Worm (Caenorhabditis elegans) whole organism, L2 larva: ENCODE results near the gene ZK1086.2.

Experiments used
- ZK546.5 ChIP-seq: sonication (generic microtip); optimal IDR thresholded peaks from 2 replicates; lab custom pipeline; 2017; ENCODE audit warnings: missing biosample characterization, missing genetic modification characterization
- aly-2 ChIP-seq: fragments of 150-350 bp; optimal IDR thresholded peaks from 2 replicates; lab custom pipeline; 2014; ENCODE audit warnings: missing biosample characterization, missing genetic modification characterization
- ceh-82 ChIP-seq: fragments of 150-350 bp; optimal IDR thresholded peaks from 2 replicates; lab custom pipeline; 2014; ENCODE audit warnings: missing biosample characterization, missing genetic modification characterization
- egl-27 ChIP-seq: sonication (generic microtip); optimal IDR thresholded peaks from 3 replicates; lab custom pipeline; 2017; ENCODE audit warnings: missing biosample characterization, missing genetic modification reagents, missing genetic modification characterization
- elt-1 ChIP-seq: fragments of 150-350 bp; optimal IDR thresholded peaks from 2 replicates; lab custom pipeline; 2014; ENCODE audit warnings: missing biosample characterization, missing genetic modification characterization
- nhr-11 ChIP-seq: fragments of 150-350 bp; optimal IDR thresholded peaks from 2 replicates; lab custom pipeline; 2014; ENCODE audit warnings: missing biosample characterization, missing genetic modification characterization
- skn-1 ChIP-seq: sonication (generic microtip); optimal IDR thresholded peaks from 2 replicates; lab custom pipeline; 2017; ENCODE audit warnings: missing biosample characterization, missing genetic modification characterization
- unc-39 ChIP-seq: fragments of 150-350 bp; optimal IDR thresholded peaks from 2 replicates; lab custom pipeline; 2014; ENCODE audit warnings: missing biosample characterization, missing genetic modification characterization
- unc-55 ChIP-seq: fragments of 150-350 bp; sonication (generic microtip); optimal IDR thresholded peaks from 3 replicates; lab custom pipeline; 2014; ENCODE audit warnings: missing biosample characterization, missing genetic modification reagents, missing genetic modification characterization
- unc-62 ChIP-seq: fragments of 150-350 bp; optimal IDR thresholded peaks from 2 replicates; lab custom pipeline; 2014; ENCODE audit warnings: missing biosample characterization, missing genetic modification reagents, missing genetic modification characterization
- zag-1 ChIP-seq: fragments of 150-350 bp; optimal IDR thresholded peaks from 2 replicates; lab custom pipeline; 2014; ENCODE audit warnings: missing biosample characterization, missing genetic modification characterization
- ztf-11 ChIP-seq: sonication (generic microtip); optimal IDR thresholded peaks from 2 replicates; lab custom pipeline; 2017; ENCODE audit warnings: missing biosample characterization, missing genetic modification characterization

DNA sequence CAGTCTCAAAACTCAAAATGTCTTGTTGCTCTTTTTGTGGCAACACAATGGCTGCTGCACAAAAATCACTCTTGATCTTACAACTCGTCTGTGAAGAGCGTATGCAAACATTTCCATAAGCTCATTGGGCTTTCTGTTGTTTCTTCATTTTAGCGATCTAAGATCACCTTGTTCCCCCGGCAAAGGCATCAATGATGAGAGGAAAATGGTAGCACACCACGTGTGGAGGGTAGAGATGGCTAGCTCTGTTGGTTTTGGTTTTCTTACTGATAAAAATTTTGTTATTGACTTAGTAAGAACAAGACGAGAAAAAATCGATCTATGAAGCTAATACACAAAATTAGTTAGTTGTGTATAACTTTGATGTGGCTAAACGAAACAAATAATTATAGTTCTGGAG lies 45.4 kb downstream of the ZK1086.2 start:
- TF ChIP-seq egl-27 (tag; lab: Kevin White, UChicago) (no peak), ZK546.5 (tag; lab: Kevin White, UChicago) (no peak), ceh-82 (no peak), unc-62 (GFP tag; lab: Kevin White, UChicago) (no peak), zag-1 (tag; lab: Kevin White, UChicago) (no peak), ztf-11 (tag; lab: Kevin White, UChicago) (no peak), skn-1 (tag; lab: Kevin White, UChicago) (no peak), aly-2 (tag; lab: Kevin White, UChicago) (no peak), elt-1 (tag; lab: Kevin White, UChicago) (no peak), unc-39 (tag; lab: Kevin White, UChicago) (no peak), nhr-11 (tag; lab: Kevin White, UChicago) (no peak), unc-55 (GFP tag; lab: Kevin White, UChicago) (no peak)
